Worm (Caenorhabditis elegans): ENCODE data around the gene nhr-189.

DNA sequence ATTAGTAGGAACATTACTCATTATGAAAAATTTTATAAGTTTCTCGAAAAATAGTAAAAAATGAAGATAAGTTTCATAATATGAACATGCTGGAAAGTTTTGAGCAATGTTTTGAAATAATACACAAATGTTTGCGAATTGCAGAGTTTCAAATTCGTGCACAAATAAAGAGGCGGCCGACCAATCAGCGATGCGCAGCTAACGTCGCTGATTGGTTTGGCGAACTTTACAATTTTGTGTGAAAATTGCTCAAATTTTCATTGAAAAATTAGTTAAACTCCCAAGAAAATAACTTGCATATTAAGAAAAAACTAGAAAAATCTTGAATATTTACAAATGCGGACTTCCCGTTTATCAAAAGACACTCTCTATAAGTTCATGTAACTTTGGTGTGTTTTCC lies 27.4 kb downstream of the nhr-189 start:
- TF ChIP-seq nhr-10 (tag; optimal IDR thresholded peaks at IDR 0.05) (no peak), skn-1 (tag; optimal IDR thresholded peaks at IDR 0.05) (no peak), fos-1 (tag; optimal IDR thresholded peaks at IDR 0.05) (no peak), snpc-4 (tag; optimal IDR thresholded peaks at IDR 0.05) (no peak), ZK546.5 (tag; optimal IDR thresholded peaks at IDR 0.05) (no peak), dve-1 (tag; optimal IDR thresholded peaks at IDR 0.05; ENCODE audit: insufficient read depth) (no peak), sdz-12 (GFP tag; optimal IDR thresholded peaks at IDR 0.05) (no peak), pha-4 (GFP tag; IDR thresholded peaks at IDR 0.05) (no peak), pha-4 (tag; optimal IDR thresholded peaks at IDR 0.05) (no peak), lin-15B (tag; optimal IDR thresholded peaks at IDR 0.05) (no peak), egl-43 (GFP tag; IDR thresholded peaks at IDR 0.05) (no peak), lin-39 (tag; optimal IDR thresholded peaks at IDR 0.05) (no peak)

Data from whole organism, L4 larva.